Worm (Caenorhabditis elegans) whole organism, L1 larva: Measurements from ENCODE around the gene spp-14.

Experiments
- C16A3.4 ChIP-seq: fragments of 150-350 bp; optimal IDR thresholded peaks from 2 replicates; lab custom pipeline; 2014; ENCODE audit warnings: missing biosample characterization, missing genetic modification characterization
- F16B12.6 ChIP-seq: fragments of 150-350 bp; optimal IDR thresholded peaks from 2 replicates; lab custom pipeline; 2014; ENCODE audit warnings: missing biosample characterization, missing genetic modification characterization
- aha-1 ChIP-seq: fragments of 150-350 bp; optimal IDR thresholded peaks from 2 replicates; lab custom pipeline; 2014; ENCODE audit warnings: missing biosample characterization, missing genetic modification characterization
- blmp-1 ChIP-seq: fragments of 150-350 bp; optimal IDR thresholded peaks from 2 replicates; lab custom pipeline; 2014; ENCODE audit warnings: missing biosample characterization, missing genetic modification characterization
- ceh-82 ChIP-seq, 3 experiments: fragments of 150-350 bp in 1 of 3; sonication (generic microtip) in 2 of 3; optimal IDR thresholded peaks; 2 replicates each; lab custom pipeline; 2014 to 2017; ENCODE audit warnings: missing biosample characterization in 3 of 3, missing genetic modification characterization in 3 of 3
- dsc-1 ChIP-seq: sonication (generic microtip); optimal IDR thresholded peaks from 2 replicates; lab custom pipeline; 2016; ENCODE audit warnings: mild to moderate bottlenecking, missing genetic modification characterization, missing compliant biosample characterization
- efl-1 ChIP-seq, 4 experiments: fragments of 150-350 bp; optimal IDR thresholded peaks in 3 of 4; peaks in 1 of 4; 1 replicate in 1 of 4; 2 replicates in 3 of 4; lab custom pipeline; 2014; ENCODE audit warnings: missing biosample characterization in 2 of 4, missing genetic modification characterization in 2 of 4, missing genetic modification reagents in 2 of 4
- egl-13 ChIP-seq: sonication (generic microtip); optimal IDR thresholded peaks from 2 replicates; lab custom pipeline; 2016; ENCODE audit warnings: missing genotype, missing genetic modification reagents, missing genetic modification characterization, missing compliant biosample characterization
- egl-27 ChIP-seq, 2 experiments: fragments of 150-350 bp in 1 of 2; sonication (generic microtip); optimal IDR thresholded peaks; 3 replicates each; lab custom pipeline; 2017 to 2018; ENCODE audit warnings: missing biosample characterization in 2 of 2, missing genetic modification characterization in 2 of 2, missing genetic modification reagents in 2 of 2
- fkh-10 ChIP-seq: sonication (generic microtip); optimal IDR thresholded peaks from 2 replicates; lab custom pipeline; 2017; ENCODE audit warnings: missing biosample characterization, missing genetic modification reagents, missing genetic modification characterization
- fkh-8 ChIP-seq: sonication (generic microtip); optimal IDR thresholded peaks from 2 replicates; lab custom pipeline; 2016; ENCODE audit warnings: mild to moderate bottlenecking, missing genetic modification characterization, missing compliant biosample characterization
- hlh-17 ChIP-seq: fragments of 200-800 bp; sonication (Bioruptor generic); optimal IDR thresholded peaks from 2 replicates; lab custom pipeline; 2018; ENCODE audit warnings: missing genetic modification characterization, mild to moderate bottlenecking, missing compliant biosample characterization, moderate library complexity, borderline replicate concordance
- hpl-2 ChIP-seq: fragments of 150-350 bp; optimal IDR thresholded peaks from 2 replicates; lab custom pipeline; 2014; ENCODE audit warnings: missing biosample characterization, missing genetic modification reagents, missing genetic modification characterization
- isw-1 ChIP-seq: fragments of 200-800 bp; sonication (Bioruptor generic); IDR thresholded peaks from 2 replicates; pipeline ENCODE4 v1.3.6; 2022; ENCODE audit warnings: missing genetic modification characterization, missing compliant biosample characterization
- lin-14 ChIP-seq: fragments of 200-800 bp; sonication (Bioruptor generic); optimal IDR thresholded peaks from 2 replicates; lab custom pipeline; 2018; ENCODE audit warnings: mild to moderate bottlenecking, missing genetic modification characterization, moderate library complexity, missing compliant biosample characterization
- lin-35 ChIP-seq, 2 experiments: fragments of 150-350 bp; optimal IDR thresholded peaks; 2 replicates each; lab custom pipeline; 2014; ENCODE audit warnings: missing biosample characterization in 2 of 2, missing genetic modification characterization in 2 of 2, missing genetic modification reagents in 2 of 2
- lin-39 ChIP-seq: fragments of 150-350 bp; optimal IDR thresholded peaks from 2 replicates; lab custom pipeline; 2014; ENCODE audit warnings: missing biosample characterization, missing genetic modification reagents, missing genetic modification characterization
- lsy-2 ChIP-seq, 2 experiments: fragments of 150-350 bp; optimal IDR thresholded peaks; 2 replicates each; lab custom pipeline; 2014; ENCODE audit warnings: missing biosample characterization in 2 of 2, missing genetic modification characterization in 2 of 2
- mab-9 ChIP-seq: fragments of 200-800 bp; sonication (Bioruptor generic); IDR thresholded peaks from 2 replicates; pipeline ENCODE4 v1.3.6; 2022; ENCODE audit warnings: missing genetic modification reagents, missing genetic modification characterization, missing compliant biosample characterization
- mdl-1 ChIP-seq, 2 experiments: fragments of 150-350 bp; optimal IDR thresholded peaks; 2 replicates each; lab custom pipeline; 2014 to 2017; ENCODE audit warnings: missing biosample characterization in 2 of 2, missing genetic modification characterization in 2 of 2, inconsistent platforms in 1 of 2
- mep-1 ChIP-seq: fragments of 150-350 bp; optimal IDR thresholded peaks from 2 replicates; lab custom pipeline; 2014; ENCODE audit warnings: missing biosample characterization, missing genetic modification characterization
- nhr-11 ChIP-seq: fragments of 150-350 bp; optimal IDR thresholded peaks from 2 replicates; lab custom pipeline; 2014; ENCODE audit warnings: missing biosample characterization, missing genetic modification characterization
- nhr-19 ChIP-seq: fragments of 200-800 bp; sonication (Bioruptor generic); conservative IDR thresholded peaks from 2 replicates; pipeline ENCODE4 v1.3.6; 2022; ENCODE audit warnings: missing genetic modification characterization, missing compliant biosample characterization
- nhr-20 ChIP-seq: sonication (generic microtip); optimal IDR thresholded peaks from 2 replicates; lab custom pipeline; 2016; ENCODE audit warnings: mild to moderate bottlenecking, missing genetic modification characterization, missing compliant biosample characterization
- nhr-71 ChIP-seq: sonication (generic microtip); optimal IDR thresholded peaks from 2 replicates; lab custom pipeline; 2016; ENCODE audit warnings: mild to moderate bottlenecking, missing genetic modification characterization, moderate library complexity, missing compliant biosample characterization
- nhr-76 ChIP-seq: sonication (generic microtip); optimal IDR thresholded peaks from 2 replicates; lab custom pipeline; 2017; ENCODE audit warnings: missing biosample characterization, missing genetic modification characterization
- nhr-77 ChIP-seq: fragments of 150-350 bp; optimal IDR thresholded peaks from 2 replicates; lab custom pipeline; 2014; ENCODE audit warnings: missing biosample characterization, missing genetic modification characterization
- nhr-84 ChIP-seq: sonication (generic microtip); optimal IDR thresholded peaks from 2 replicates; lab custom pipeline; 2017; ENCODE audit warnings: missing biosample characterization, missing genetic modification characterization
- nhr-85 ChIP-seq: sonication (generic microtip); peaks from one replicate; lab custom pipeline; 2016; ENCODE audit warnings: missing genetic modification characterization, inconsistent platforms, missing compliant biosample characterization
- rnt-1 ChIP-seq: sonication (generic microtip); optimal IDR thresholded peaks from 2 replicates; lab custom pipeline; 2016; ENCODE audit warnings: mild to moderate bottlenecking, missing genetic modification characterization, moderate library complexity, missing compliant biosample characterization
- snpc-4 ChIP-seq: fragments of 150-350 bp; optimal IDR thresholded peaks from 2 replicates; lab custom pipeline; 2014; ENCODE audit warnings: missing biosample characterization, missing genetic modification characterization
- snu-23 ChIP-seq: sonication (generic microtip); optimal IDR thresholded peaks from 2 replicates; lab custom pipeline; 2016; ENCODE audit warnings: missing genetic modification characterization, missing compliant biosample characterization
- sup-37 ChIP-seq: fragments of 200-800 bp; sonication (Bioruptor generic); optimal IDR thresholded peaks from 2 replicates; lab custom pipeline; 2018; ENCODE audit warnings: mild to moderate bottlenecking, missing genetic modification characterization, missing compliant biosample characterization
- tbx-2 ChIP-seq: sonication (generic microtip); optimal IDR thresholded peaks from 2 replicates; lab custom pipeline; 2016; ENCODE audit warnings: missing genetic modification characterization, missing compliant biosample characterization
- unc-130 ChIP-seq: fragments of 150-350 bp; optimal IDR thresholded peaks from 2 replicates; lab custom pipeline; 2017; ENCODE audit warnings: missing biosample characterization, missing genetic modification characterization, inconsistent platforms
- unc-30 ChIP-seq: sonication (generic microtip); optimal IDR thresholded peaks from 2 replicates; lab custom pipeline; 2017; ENCODE audit warnings: missing biosample characterization, missing genetic modification characterization
- unc-62 ChIP-seq: fragments of 150-350 bp; optimal IDR thresholded peaks from 2 replicates; lab custom pipeline; 2014; ENCODE audit warnings: missing biosample characterization, missing genetic modification reagents, missing genetic modification characterization
- unc-98 ChIP-seq: fragments of 200-800 bp; sonication (Bioruptor generic); IDR thresholded peaks from 2 replicates; pipeline ENCODE4 v1.3.6; 2022; ENCODE audit warnings: missing genetic modification characterization, missing compliant biosample characterization
- zip-4 ChIP-seq: fragments of 200-800 bp; sonication (Bioruptor generic); optimal IDR thresholded peaks from 2 replicates; lab custom pipeline; 2018; ENCODE audit warnings: mild to moderate bottlenecking, missing genetic modification characterization, moderate library complexity, missing compliant biosample characterization

Gene spp-14

DNA sequence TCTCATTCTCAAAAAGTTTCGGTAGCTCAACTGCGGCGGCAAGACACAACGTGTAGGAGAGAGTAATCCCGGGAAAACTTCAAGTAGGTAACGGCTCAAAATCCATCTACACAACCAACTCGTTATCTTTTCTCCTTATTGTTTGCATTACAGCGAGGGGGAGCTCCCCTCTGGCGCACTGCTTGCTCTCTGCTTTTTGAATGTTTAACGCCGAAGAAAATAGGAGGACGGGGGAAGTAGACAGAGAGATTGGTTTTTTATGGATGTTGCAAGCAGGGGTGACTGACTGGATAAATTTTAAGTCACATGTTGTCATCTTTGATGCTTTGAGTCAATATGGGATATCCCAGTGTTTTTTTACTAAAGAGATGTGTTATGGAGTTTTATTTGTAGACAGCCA is 36.2 kb upstream of the spp-14 start:
- TF ChIP-seq nhr-76 (tag; lab: Kevin White, UChicago) (no peak), efl-1 (optimal IDR thresholded peaks at IDR 0.05; lab: Kevin White, UChicago) (no peak), efl-1 (GFP tag; optimal IDR thresholded peaks at IDR 0.05 in 1 of 2; lab: Kevin White, UChicago) (peak in 1 of 2 experiments; percentile 13), hpl-2 (GFP tag; lab: Kevin White, UChicago) (no peak), egl-27 (tag; optimal IDR thresholded peaks at IDR 0.05; lab: Kevin White, UChicago) (no peak), tbx-2 (tag; lab: Kevin White, UChicago) (peak; percentile 9), lin-14 (peak; percentile 51), dsc-1 (peak; percentile 11)
- TF ChIP-seq, all 84 proteins: peak for 4

ce11 chrX:7703863-7704262 is 21.9 kb upstream of the spp-14 start:
- no peak for TF ChIP-seq aha-1
- no peak for TF ChIP-seq efl-1 (optimal IDR thresholded peaks at IDR 0.05; lab: Kevin White, UChicago)
- peak in 1 of 2 experiments; percentile 51 for TF ChIP-seq efl-1 (GFP tag; optimal IDR thresholded peaks at IDR 0.05 in 1 of 2; lab: Kevin White, UChicago)

ce11 chrX:7707031-7707430 is 18.7 kb upstream of the spp-14 start, which contains the start of gene kvs-1:
Gene kvs-1, minus strand, starts transcription at chrX:7707131.
- TF ChIP-seq nhr-84 (tag; lab: Kevin White, UChicago) (no peak), efl-1 (optimal IDR thresholded peaks at IDR 0.05; lab: Kevin White, UChicago) (no peak), efl-1 (GFP tag; optimal IDR thresholded peaks at IDR 0.05 in 1 of 2; lab: Kevin White, UChicago) (peak in 1 of 2 experiments; percentile 49), mdl-1 (tag; optimal IDR thresholded peaks at IDR 0.05; lab: Kevin White, UChicago) (no peak), sup-37 (GFP tag; lab: Kevin White, UChicago) (no peak)

ce11 chrX:7710187-7710586 is 15.6 kb upstream of the spp-14 start:
- TF ChIP-seq snu-23, result no peak
- peak; percentile 57 for TF ChIP-seq lin-14
- no peak for TF ChIP-seq rnt-1 (tag; lab: Kevin White, UChicago)
- TF ChIP-seq fkh-8, result peak; percentile 44
- TF ChIP-seq egl-13 (tag; lab: Kevin White, UChicago), result no peak
- TF ChIP-seq mab-9, result 0 out of 2 replicates have a peak, but pooled peaks have one; percentile 30
- TF ChIP-seq F16B12.6, result no peak
- no peak for TF ChIP-seq unc-98 (GFP tag; lab: Robert Waterston, UW)
- TF ChIP-seq fkh-10 (GFP tag; lab: Kevin White, UChicago), result no peak

DNA sequence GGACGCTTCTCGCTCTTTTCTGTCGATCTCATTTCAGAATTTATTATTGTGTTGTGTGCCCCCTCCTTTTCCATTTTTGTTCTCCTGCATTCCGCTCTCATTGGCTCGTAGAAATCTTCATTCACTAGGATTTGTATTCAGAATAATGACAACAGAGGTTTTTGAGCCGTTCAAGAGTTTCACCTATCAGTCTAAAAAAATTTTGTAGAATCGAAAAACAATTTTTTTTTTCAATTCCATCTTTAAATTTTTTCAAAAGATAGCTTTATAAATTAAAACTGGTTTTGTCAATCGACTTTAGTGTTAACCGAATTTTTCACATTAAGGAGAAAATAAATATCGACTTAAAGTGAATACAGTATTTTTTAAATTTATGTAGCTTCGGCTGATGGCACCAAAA is 15.1 kb upstream of the spp-14 start, which contains the start of gene K09F5.4:
TSS of gene K09F5.4 (minus strand) at position 101 of the 400 bp plus-strand sequence.
- TF ChIP-seq fkh-8 (no peak), isw-1 (GFP tag; lab: Robert Waterston, UW) (no peak), lin-35 (GFP tag; optimal IDR thresholded peaks at IDR 0.05; lab: Kevin White, UChicago) (no peak), nhr-77 (tag; lab: Kevin White, UChicago) (no peak), snpc-4 (tag; lab: Kevin White, UChicago) (no peak), zip-4 (GFP tag; lab: Kevin White, UChicago) (no peak), C16A3.4 (tag; lab: Kevin White, UChicago) (no peak), unc-30 (no peak), nhr-85 (tag; lab: Kevin White, UChicago) (no peak), lsy-2 (tag; optimal IDR thresholded peaks at IDR 0.05; lab: Kevin White, UChicago) (no peak), F16B12.6 (no peak), blmp-1 (no peak)

DNA sequence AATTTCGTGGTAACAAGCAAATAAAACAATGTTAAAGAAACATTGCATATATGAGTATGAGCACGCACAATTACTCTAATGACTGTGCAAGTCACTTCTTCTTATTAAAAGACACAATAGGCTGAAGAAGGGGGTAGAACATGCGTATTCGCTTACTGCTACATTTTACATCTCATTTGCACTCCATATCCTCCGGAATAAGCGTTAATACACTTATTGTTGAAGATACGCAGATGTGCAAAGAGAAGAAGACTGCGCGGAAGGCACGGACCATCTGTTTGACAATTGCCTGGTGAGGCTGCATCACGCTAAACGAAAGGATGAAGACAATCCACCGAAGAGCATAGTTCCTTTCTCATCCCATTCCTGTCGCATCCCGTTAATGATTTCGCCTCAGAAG is 12.9 kb upstream of the spp-14 start:
- TF ChIP-seq unc-62 (GFP tag; lab: Kevin White, UChicago) (no peak), lin-14 (peak; percentile 37)

DNA sequence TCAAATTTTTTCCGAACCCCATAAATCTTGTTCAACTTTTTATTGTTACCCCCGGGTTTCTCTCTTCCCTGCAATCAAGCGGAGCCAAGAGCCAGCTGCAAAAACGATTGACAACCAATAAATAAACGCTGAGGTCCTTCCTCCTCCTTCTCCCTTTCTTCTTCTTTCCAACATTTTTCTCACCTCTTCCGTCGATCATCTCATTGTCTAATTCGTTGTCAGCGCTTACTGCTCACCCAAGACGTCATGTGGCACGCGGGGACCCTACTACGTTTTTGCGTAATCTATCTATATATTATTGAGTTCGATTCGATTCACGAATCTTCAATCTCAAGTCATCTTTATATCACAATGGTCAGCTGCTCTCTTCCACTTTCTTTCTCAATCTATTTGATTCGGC is 10.3 kb upstream of the spp-14 start:
- TF ChIP-seq nhr-20 (tag; lab: Kevin White, UChicago) (peak; percentile 38), nhr-19 (GFP tag; lab: Robert Waterston, UW) (peak; percentile 52), fkh-10 (GFP tag; lab: Kevin White, UChicago) (no peak), egl-27 (tag; optimal IDR thresholded peaks at IDR 0.05; lab: Kevin White, UChicago) (no peak), snu-23 (peak; percentile 32), mep-1 (tag; lab: Kevin White, UChicago) (no peak), dsc-1 (peak; percentile 17), lsy-2 (tag; optimal IDR thresholded peaks at IDR 0.05; lab: Kevin White, UChicago) (peak in 1 of 2 experiments; percentile 41), mdl-1 (tag; optimal IDR thresholded peaks at IDR 0.05; lab: Kevin White, UChicago) (peak in 1 of 2 experiments; percentile 25), ceh-82 (tag; optimal IDR thresholded peaks at IDR 0.05; lab: Kevin White, UChicago) (no peak), lin-35 (GFP tag; optimal IDR thresholded peaks at IDR 0.05; lab: Kevin White, UChicago) (no peak), rnt-1 (tag; lab: Kevin White, UChicago) (peak; percentile 68), lin-14 (peak; percentile 78), tbx-2 (tag; lab: Kevin White, UChicago) (peak; percentile 19), fkh-8 (no peak), unc-130 (tag; lab: Kevin White, UChicago) (peak; percentile 56), nhr-71 (tag; lab: Kevin White, UChicago) (peak; percentile 78), hlh-17 (GFP tag; lab: Kevin White, UChicago) (no peak), nhr-11 (tag; lab: Kevin White, UChicago) (no peak), lin-39 (tag; lab: Kevin White, UChicago) (no peak)
